Worm (Caenorhabditis elegans) whole organism, early embryonic: ENCODE data around the gene tag-275.

Experiments
- ama-1 ChIP-seq: fragments of 150-350 bp; optimal IDR thresholded peaks from 2 replicates; lab custom pipeline; 2014
- hmbx-1 ChIP-seq: sonication (generic microtip); optimal IDR thresholded peaks from 2 replicates; lab custom pipeline; 2016; ENCODE audit warnings: mild to moderate bottlenecking, missing genetic modification characterization, missing compliant biosample characterization

DNA sequence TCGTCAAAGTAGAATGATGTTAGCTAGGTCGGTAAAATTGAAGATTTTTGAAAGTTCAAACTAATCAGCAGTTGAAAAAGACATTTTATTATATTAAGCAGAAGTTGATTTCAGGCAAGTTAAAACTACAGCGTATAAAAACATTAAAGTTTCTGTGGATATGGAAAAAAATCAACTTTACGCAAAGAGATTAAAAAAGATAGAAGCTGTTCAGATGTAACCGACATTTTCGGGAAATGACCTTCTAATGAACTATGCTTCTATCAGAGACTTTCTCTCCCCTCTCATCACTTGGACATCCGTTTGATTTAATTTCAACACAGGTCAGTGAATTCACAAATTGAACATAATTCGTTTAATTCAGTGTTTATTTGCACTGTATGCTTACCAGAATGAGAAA, 29.9 kb upstream of the tag-275 start, which contains the start of gene T13C5.7:
- TF ChIP-seq ama-1 (lab: Kevin White, UChicago) (no peak), hmbx-1 (tag; lab: Kevin White, UChicago) (no peak)
